Worm (Caenorhabditis elegans): ENCODE data around the gene ctl-2.

DNA sequence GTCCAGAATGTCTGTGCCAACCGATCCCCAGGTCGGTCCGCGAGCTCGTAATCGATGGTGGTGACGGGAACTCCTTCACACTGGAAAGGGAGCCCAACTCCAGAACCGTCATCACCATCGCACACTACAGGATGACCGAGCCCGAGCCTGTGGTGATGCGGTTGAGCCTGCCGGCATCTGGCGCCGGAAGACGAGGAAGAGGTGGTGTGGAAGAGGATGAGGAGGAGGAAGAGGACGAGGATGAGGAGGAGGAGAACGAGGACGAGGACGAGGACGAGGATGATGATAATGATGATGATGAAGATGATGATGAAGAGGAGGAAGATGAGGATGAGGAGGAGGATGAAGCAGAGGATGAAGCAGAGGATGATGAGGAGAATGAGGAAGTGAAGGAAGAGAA is 16.2 kb upstream of the ctl-2 start, which contains the start of gene Y54G11A.14:
- TF ChIP-seq zag-1 (tag; optimal IDR thresholded peaks at IDR 0.05) (no peak), snpc-4 (tag; optimal IDR thresholded peaks at IDR 0.05) (no peak), unc-39 (tag; optimal IDR thresholded peaks at IDR 0.05) (no peak), ceh-82 (tag; optimal IDR thresholded peaks at IDR 0.05) (no peak), mdl-1 (tag; optimal IDR thresholded peaks at IDR 0.05) (no peak), aly-2 (tag; optimal IDR thresholded peaks at IDR 0.05) (no peak), F13H6.1 (tag; optimal IDR thresholded peaks at IDR 0.05) (no peak), ama-1 (optimal IDR thresholded peaks at IDR 0.05) (no peak), elt-1 (tag; optimal IDR thresholded peaks at IDR 0.05) (no peak), skn-1 (tag; optimal IDR thresholded peaks at IDR 0.05) (no peak), ZK546.5 (tag; optimal IDR thresholded peaks at IDR 0.05) (no peak), nhr-25 (tag; optimal IDR thresholded peaks at IDR 0.05) (no peak), lsy-2 (tag; optimal IDR thresholded peaks at IDR 0.05) (no peak)
